Worm (Caenorhabditis elegans) whole organism, L4/young adult: ENCODE measurements around the gene F11A5.17.

Experiments
- W03F9.2 ChIP-seq: fragments of 150-350 bp; optimal IDR thresholded peaks from 2 replicates; lab custom pipeline; 2014; ENCODE audit warnings: missing biosample characterization, missing genetic modification characterization
- him-1 ChIP-seq: sonication (generic microtip); optimal IDR thresholded peaks from 2 replicates; lab custom pipeline; 2016; ENCODE audit warnings: missing genotype, missing genetic modification reagents, missing genetic modification characterization, missing compliant biosample characterization

ce11 chrV:16211713-16212112 lies 9.9 kb downstream of the F11A5.17 start:
- TF ChIP-seq him-1 (tag; lab: Kevin White, UChicago) (no peak), W03F9.2 (tag; lab: Kevin White, UChicago) (no peak)
